Fruit fly (Drosophila melanogaster): ENCODE data around the gene Eig71Ee.

The Eig71Ee gene

DNA sequence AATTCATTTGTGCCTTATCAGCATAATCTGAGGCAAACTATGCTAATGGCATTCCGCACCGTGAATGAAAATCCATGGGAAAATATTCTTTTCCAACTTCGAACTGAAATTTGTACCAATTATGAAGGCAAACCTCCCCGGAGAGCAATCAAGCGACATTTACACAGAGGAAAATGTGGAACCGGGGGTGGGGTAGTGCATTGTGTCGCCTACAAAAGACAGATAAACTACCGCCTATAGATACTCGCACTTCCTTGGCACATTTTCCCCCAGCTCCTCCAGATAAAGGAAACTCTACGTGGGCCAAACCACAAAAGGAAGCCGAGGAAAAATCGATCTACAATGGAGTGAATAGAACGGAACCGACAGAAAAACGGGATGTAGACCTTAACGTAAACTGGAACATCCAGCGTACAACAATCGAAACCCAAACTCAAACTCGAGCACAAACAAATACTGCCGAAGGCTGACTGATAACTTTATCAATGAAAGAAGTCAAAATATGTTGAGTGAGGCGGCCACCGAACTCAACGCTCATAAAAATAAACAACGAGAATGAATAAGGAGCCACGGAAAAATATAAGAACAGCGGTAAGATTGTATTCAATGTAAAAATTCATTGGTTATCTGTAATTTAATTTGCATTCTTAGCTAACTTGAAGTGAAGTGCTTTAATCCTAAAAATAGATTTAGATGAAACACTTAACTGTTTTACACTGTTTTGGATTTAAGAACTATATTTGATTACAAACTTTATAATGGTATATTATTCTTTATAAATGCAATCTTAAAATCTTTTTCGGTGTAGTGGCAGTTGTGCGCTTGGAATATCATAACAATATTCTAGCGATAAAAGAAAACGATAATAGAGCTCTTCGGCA, 35.1 kb upstream of the Eig71Ee start (continued):
- TF ChIP-seq bsh (GFP tag; optimal IDR thresholded peaks at IDR 0.05) (peak in 1 of 2 experiments; percentile 55), sd (tag; optimal IDR thresholded peaks at IDR 0.05) (peak; percentile 51), CG2129 (GFP tag; IDR thresholded peaks at IDR 0.05; ENCODE audit: partially characterized antibody) (no peak), ind (GFP tag; optimal IDR thresholded peaks at IDR 0.05) (peak; percentile 11), unpg (GFP tag; optimal IDR thresholded peaks at IDR 0.05) (peak; percentile 67), BEAF-32 (GFP tag; optimal IDR thresholded peaks at IDR 0.05) (no peak), CG18476 (GFP tag; optimal IDR thresholded peaks at IDR 0.05) (peak; percentile 55), fd102C (GFP tag; optimal IDR thresholded peaks at IDR 0.05) (no peak), CG4424 (GFP tag; optimal IDR thresholded peaks at IDR 0.05) (peak; percentile 40), CG17802 (tag; optimal IDR thresholded peaks at IDR 0.05) (no peak), CG10462 (GFP tag; optimal IDR thresholded peaks at IDR 0.05) (no peak), CG12071 (GFP tag; optimal IDR thresholded peaks at IDR 0.05) (no peak), Ptx1 (GFP tag; IDR thresholded peaks at IDR 0.05) (peak; percentile 8; the same call in 1 of the 2 replicates), Opbp (GFP tag; IDR thresholded peaks at IDR 0.05; ENCODE audit: partially characterized antibody) (no peak), cwo (GFP tag; optimal IDR thresholded peaks at IDR 0.05) (peak; percentile 65), CG11696 (GFP tag; IDR thresholded peaks at IDR 0.05) (no peak), CG2712 (tag; optimal IDR thresholded peaks at IDR 0.05) (peak; percentile 64), CG14441 (GFP tag; IDR thresholded peaks at IDR 0.05) (0 out of 2 replicates have a peak, but pooled peaks have one; percentile 19), Side (GFP tag; optimal IDR thresholded peaks at IDR 0.05) (peak; percentile 42), lola (GFP tag; optimal IDR thresholded peaks at IDR 0.05) (peak in 1 of 3 experiments; percentile 35), sisA (GFP tag; IDR thresholded peaks at IDR 0.05) (peak; percentile 43; the same call in 1 of the 2 replicates), so (GFP tag; IDR thresholded peaks at IDR 0.05) (peak; percentile 28; the same call in 1 of the 3 replicates), pfk (GFP tag; optimal IDR thresholded peaks at IDR 0.05) (no peak), trem (tag; optimal IDR thresholded peaks at IDR 0.05) (peak; percentile 65), zf30C (GFP tag; optimal IDR thresholded peaks at IDR 0.05) (peak; percentile 53), CG2875 (GFP tag; optimal IDR thresholded peaks at IDR 0.05) (peak; percentile 32), CG30403 (GFP tag; optimal IDR thresholded peaks at IDR 0.05) (peak; percentile 53), org-1 (GFP tag; optimal IDR thresholded peaks at IDR 0.05) (peak; percentile 35), CG1233 (GFP tag; optimal IDR thresholded peaks at IDR 0.05) (peak; percentile 60), CG17568 (GFP tag; optimal IDR thresholded peaks at IDR 0.05) (no peak), Hr51 (GFP tag; optimal IDR thresholded peaks at IDR 0.05) (peak in 1 of 2 experiments; percentile 51), esg (GFP tag; conservative IDR thresholded peaks at IDR 0.05) (peak; percentile 52), sens (GFP tag) (peak; percentile 88), phol (tag; optimal IDR thresholded peaks at IDR 0.05) (peak; percentile 73), emc (GFP tag; optimal IDR thresholded peaks at IDR 0.05) (no peak), CG7556 (GFP tag; optimal IDR thresholded peaks at IDR 0.05) (peak; percentile 65), Fer1 (GFP tag; optimal IDR thresholded peaks at IDR 0.05) (peak; percentile 37), CG14710 (tag; optimal IDR thresholded peaks at IDR 0.05) (peak; percentile 77), Meics (GFP tag; optimal IDR thresholded peaks at IDR 0.05) (peak; percentile 70), cg (GFP tag; optimal IDR thresholded peaks at IDR 0.05) (no peak), CG2678 (tag; optimal IDR thresholded peaks at IDR 0.05) (peak; percentile 77), Spps (tag; optimal IDR thresholded peaks at IDR 0.05) (peak; percentile 12), Doc3 (GFP tag; IDR thresholded peaks at IDR 0.05; ENCODE audit: partially characterized antibody) (no peak), Mes4 (GFP tag; optimal IDR thresholded peaks at IDR 0.05) (no peak), dm (GFP tag; optimal IDR thresholded peaks at IDR 0.05) (no peak), YL-1 (GFP tag; optimal IDR thresholded peaks at IDR 0.05) (no peak), Mrtf (GFP tag; IDR thresholded peaks at IDR 0.05) (peak; percentile 45; the same call in 1 of the 3 replicates)
